Fruit fly (Drosophila melanogaster) whole organism, embryonic: Measurements from ENCODE around the gene CG13634.
A peak's percentile ranks its signal among the peaks of the same experiment; 100 is the strongest.

ENCODE experiments used
- Atf6 ChIP-seq: fragments of 200-800 bp; sonication (Bioruptor generic); IDR thresholded peaks from 2 replicates; pipeline ENCODE4 v1.3.6; 2022; ENCODE audit warnings: missing biosample characterization, missing genetic modification characterization
- Bgb ChIP-seq: fragments of 200-800 bp; sonication (Bioruptor generic); IDR thresholded peaks from 2 replicates; pipeline ENCODE4 v1.3.6; 2022; ENCODE audit warnings: missing biosample characterization, missing genetic modification characterization; ENCODE audit not compliant: partially characterized antibody
- CG10462 ChIP-seq: fragments of 200-800 bp; sonication (Bioruptor generic); optimal IDR thresholded peaks from 2 replicates; lab custom pipeline; 2016; ENCODE audit warnings: missing biosample characterization, missing genetic modification characterization
- CG10959 ChIP-seq: fragments of 200-800 bp; sonication (Bioruptor generic); IDR thresholded peaks from 2 replicates; pipeline ENCODE4 v1.3.6; 2022; ENCODE audit warnings: missing biosample characterization, missing genetic modification characterization
- CG14860 ChIP-seq: fragments of 200-800 bp; sonication (Bioruptor generic); IDR thresholded peaks from 3 replicates; pipeline ENCODE4 v1.3.6; 2022; ENCODE audit warnings: missing biosample characterization, missing genetic modification characterization; ENCODE audit not compliant: partially characterized antibody
- CG1602 ChIP-seq: fragments of 200-800 bp; sonication (Bioruptor generic); optimal IDR thresholded peaks from 3 replicates; lab custom pipeline; 2016; ENCODE audit warnings: missing biosample characterization, missing genetic modification characterization
- CG16813 ChIP-seq: fragments of 200-800 bp; sonication (Bioruptor generic); IDR thresholded peaks from 3 replicates; pipeline ENCODE4 v1.3.6; 2022; ENCODE audit warnings: missing biosample characterization, missing genetic modification characterization; ENCODE audit not compliant: partially characterized antibody
- CG18476 ChIP-seq: fragments of 200-800 bp; sonication (Bioruptor generic); optimal IDR thresholded peaks from 2 replicates; lab custom pipeline; 2016; ENCODE audit warnings: missing biosample characterization, mild to moderate bottlenecking, missing genetic modification characterization
- CG2678 ChIP-seq: fragments of 200-800 bp; sonication (Bioruptor generic); optimal IDR thresholded peaks from 3 replicates; lab custom pipeline; 2019; ENCODE audit warnings: missing biosample characterization, mild to moderate bottlenecking, missing genetic modification characterization, moderate library complexity
- CG31388 ChIP-seq: fragments of 200-800 bp; sonication (Bioruptor generic); optimal IDR thresholded peaks from 2 replicates; lab custom pipeline; 2016; ENCODE audit warnings: missing biosample characterization, missing genetic modification characterization
- CG3726 ChIP-seq: fragments of 200-800 bp; sonication (Bioruptor generic); IDR thresholded peaks from 3 replicates; pipeline ENCODE4, ENCODE4 v1.3.6; 2022; ENCODE audit warnings: missing biosample characterization, missing genetic modification characterization
- CG3847 ChIP-seq: fragments of 200-800 bp; sonication (Bioruptor generic); IDR thresholded peaks from 2 replicates; pipeline ENCODE4 v1.3.6; 2022; ENCODE audit warnings: missing biosample characterization, missing genetic modification characterization
- CG6765 ChIP-seq: fragments of 200-800 bp; sonication (Bioruptor generic); optimal IDR thresholded peaks from 3 replicates; lab custom pipeline; 2017; ENCODE audit warnings: missing biosample characterization, mild to moderate bottlenecking, missing genetic modification characterization
- CG9437 ChIP-seq: fragments of 200-800 bp; sonication (Bioruptor generic); optimal IDR thresholded peaks from 2 replicates; lab custom pipeline; 2018; ENCODE audit warnings: missing biosample characterization, mild to moderate bottlenecking, missing genetic modification characterization
- CrebB ChIP-seq: fragments of 200-800 bp; sonication (Bioruptor generic); optimal IDR thresholded peaks from 3 replicates; lab custom pipeline; 2018; ENCODE audit warnings: missing biosample characterization, mild to moderate bottlenecking, missing genetic modification characterization
- HmgZ ChIP-seq: fragments of 200-800 bp; sonication (Bioruptor generic); optimal IDR thresholded peaks from 2 replicates; lab custom pipeline; 2018; ENCODE audit warnings: missing biosample characterization, mild to moderate bottlenecking, missing genetic modification characterization
- Kr ChIP-seq: fragments of 200-800 bp; sonication (Bioruptor generic); optimal IDR thresholded peaks from 2 replicates; lab custom pipeline; 2017; ENCODE audit warnings: missing biosample characterization, mild to moderate bottlenecking, missing genetic modification characterization
- Mes4 ChIP-seq: fragments of 200-800 bp; sonication (Bioruptor generic); optimal IDR thresholded peaks from 2 replicates; lab custom pipeline; 2016; ENCODE audit warnings: missing biosample characterization, missing genetic modification characterization
- Nf-YB ChIP-seq: fragments of 200-800 bp; sonication (Bioruptor generic); optimal IDR thresholded peaks from 3 replicates; lab custom pipeline; 2019; ENCODE audit warnings: missing biosample characterization, mild to moderate bottlenecking, missing genetic modification characterization, moderate library complexity
- Oli ChIP-seq: fragments of 200-800 bp; sonication (Bioruptor generic); optimal IDR thresholded peaks from 2 replicates; lab custom pipeline; 2018; ENCODE audit warnings: missing biosample characterization, mild to moderate bottlenecking, missing genetic modification characterization, moderate library complexity
- Opbp ChIP-seq: fragments of 200-800 bp; sonication (Bioruptor generic); IDR thresholded peaks from 3 replicates; pipeline ENCODE4 v1.3.6; 2022; ENCODE audit warnings: missing biosample characterization, missing genetic modification characterization; ENCODE audit not compliant: partially characterized antibody
- Scr ChIP-seq: fragments of 200-800 bp; sonication (Bioruptor generic); IDR thresholded peaks from 2 replicates; pipeline ENCODE4 v1.3.6; 2022; ENCODE audit warnings: missing biosample characterization, missing genetic modification characterization; ENCODE audit not compliant: partially characterized antibody
- Taf1 ChIP-seq: fragments of 200-800 bp; sonication (Bioruptor generic); IDR thresholded peaks from 2 replicates; pipeline ENCODE4 v1.3.6; 2022; ENCODE audit warnings: missing biosample characterization, missing genetic modification characterization
- Vsx1 ChIP-seq: fragments of 200-800 bp; sonication (Bioruptor generic); optimal IDR thresholded peaks from 2 replicates; lab custom pipeline; 2017; ENCODE audit warnings: missing biosample characterization, mild to moderate bottlenecking, missing genetic modification characterization, missing genetic modification reagents
- cas ChIP-seq: fragments of 200-800 bp; sonication (Bioruptor generic); IDR thresholded peaks from 2 replicates; pipeline ENCODE4 v1.3.6; 2022; ENCODE audit warnings: missing biosample characterization, missing genetic modification characterization
- corto ChIP-seq: fragments of 200-800 bp; sonication (Bioruptor generic); optimal IDR thresholded peaks from 2 replicates; lab custom pipeline; 2016; ENCODE audit warnings: missing biosample characterization, mild to moderate bottlenecking, missing genetic modification characterization, moderate library complexity
- da ChIP-seq: fragments of 200-800 bp; sonication (Bioruptor generic); optimal IDR thresholded peaks from 2 replicates; lab custom pipeline; 2016; ENCODE audit warnings: missing biosample characterization, missing genetic modification characterization
- dmrt99B ChIP-seq: fragments of 200-800 bp; sonication (Bioruptor generic); optimal IDR thresholded peaks from 2 replicates; lab custom pipeline; 2018; ENCODE audit warnings: missing biosample characterization, mild to moderate bottlenecking, missing genetic modification characterization, moderate library complexity
- ems ChIP-seq: fragments of 200-800 bp; sonication (Bioruptor generic); optimal IDR thresholded peaks from 3 replicates; lab custom pipeline; 2016; ENCODE audit warnings: missing biosample characterization, missing genetic modification characterization
- fd3F ChIP-seq: fragments of 200-800 bp; sonication (Bioruptor generic); optimal IDR thresholded peaks from 2 replicates; lab custom pipeline; 2018; ENCODE audit warnings: missing biosample characterization, mild to moderate bottlenecking, missing genetic modification characterization, moderate library complexity
- fu2 ChIP-seq: fragments of 200-800 bp; sonication (Bioruptor generic); optimal IDR thresholded peaks from 2 replicates; lab custom pipeline; 2016; ENCODE audit warnings: missing biosample characterization, missing genetic modification characterization
- gcm2 ChIP-seq: fragments of 200-800 bp; sonication (Bioruptor generic); optimal IDR thresholded peaks from 2 replicates; lab custom pipeline; 2016; ENCODE audit warnings: missing biosample characterization, missing genetic modification characterization
- gsb-n ChIP-seq: fragments of 200-800 bp; sonication (Bioruptor generic); optimal IDR thresholded peaks from 3 replicates; lab custom pipeline; 2018; ENCODE audit warnings: missing biosample characterization, mild to moderate bottlenecking, missing genetic modification characterization
- jumu ChIP-seq: fragments of 200-800 bp; sonication (Bioruptor generic); optimal IDR thresholded peaks from 3 replicates; lab custom pipeline; 2016; ENCODE audit warnings: missing biosample characterization, missing genetic modification characterization
- kah ChIP-seq: fragments of 200-800 bp; sonication (Bioruptor generic); optimal IDR thresholded peaks from 2 replicates; lab custom pipeline; 2018; ENCODE audit warnings: missing biosample characterization, mild to moderate bottlenecking, missing genetic modification characterization
- kni ChIP-seq: fragments of 200-800 bp; sonication (Bioruptor generic); optimal IDR thresholded peaks from 3 replicates; lab custom pipeline; 2017; ENCODE audit warnings: mild to moderate bottlenecking, missing biosample characterization, missing genetic modification reagents, missing genetic modification characterization
- lov ChIP-seq, 2 experiments: fragments of 200-800 bp in 1 of 2; fragments of >200 bp in 1 of 2; sonication (Bioruptor generic) in 1 of 2; IDR thresholded peaks in 1 of 2; optimal IDR thresholded peaks in 1 of 2; 2 replicates in 1 of 2; 3 replicates in 1 of 2; pipeline versions ENCODE4 v1.3.6 to Lab custom; 2017 to 2022; ENCODE audit warnings: missing biosample characterization in 1 of 2, missing genetic modification characterization in 1 of 2
- luna ChIP-seq: fragments of 200-800 bp; sonication (Bioruptor generic); optimal IDR thresholded peaks from 2 replicates; lab custom pipeline; 2016; ENCODE audit warnings: missing biosample characterization, missing genetic modification characterization
- mam ChIP-seq: fragments of 200-800 bp; sonication (Bioruptor generic); optimal IDR thresholded peaks from 3 replicates; lab custom pipeline; 2016; ENCODE audit warnings: missing biosample characterization, missing genetic modification characterization
- mld ChIP-seq: fragments of 200-800 bp; sonication (Bioruptor generic); IDR thresholded peaks from 3 replicates; pipeline ENCODE4 v1.3.6; 2022; ENCODE audit warnings: missing biosample characterization, missing genetic modification characterization; ENCODE audit not compliant: partially characterized antibody
- pfk ChIP-seq: fragments of 200-800 bp; sonication (Bioruptor generic); optimal IDR thresholded peaks from 2 replicates; lab custom pipeline; 2018; ENCODE audit warnings: missing biosample characterization, mild to moderate bottlenecking, missing genetic modification characterization, moderate library complexity
- scrt ChIP-seq: fragments of 200-800 bp; sonication (Bioruptor generic); optimal IDR thresholded peaks from 2 replicates; lab custom pipeline; 2018; ENCODE audit warnings: missing biosample characterization, mild to moderate bottlenecking, missing genetic modification characterization, moderate library complexity
- sug ChIP-seq: fragments of 200-800 bp; optimal IDR thresholded peaks from 2 replicates; lab custom pipeline; 2019; ENCODE audit warnings: missing biosample characterization, mild to moderate bottlenecking, missing genetic modification characterization, moderate library complexity
- tap ChIP-seq: fragments of 200-800 bp; optimal IDR thresholded peaks from 3 replicates; lab custom pipeline; 2019; ENCODE audit warnings: missing biosample characterization, mild to moderate bottlenecking, missing genetic modification characterization, moderate library complexity
- tna ChIP-seq: fragments of 200-800 bp; sonication (Bioruptor generic); IDR thresholded peaks from 2 replicates; pipeline ENCODE4 v1.3.6; 2022; ENCODE audit warnings: missing biosample characterization, missing genetic modification characterization; ENCODE audit not compliant: partially characterized antibody
- ttk ChIP-seq: fragments of 200-800 bp; sonication (Bioruptor generic); IDR thresholded peaks from 2 replicates; pipeline ENCODE4 v2.1.2; 2022; ENCODE audit warnings: missing biosample characterization, missing genetic modification characterization
- vvl ChIP-seq: fragments of 200-800 bp; sonication (Bioruptor generic); IDR thresholded peaks from 2 replicates; pipeline ENCODE4 v1.3.6; 2022; ENCODE audit warnings: missing biosample characterization, missing genetic modification characterization
- zen ChIP-seq: fragments of 200-800 bp; sonication (Bioruptor generic); optimal IDR thresholded peaks from 3 replicates; lab custom pipeline; 2018; ENCODE audit warnings: missing biosample characterization, mild to moderate bottlenecking, missing genetic modification characterization, moderate library complexity

Gene CG13634

DNA sequence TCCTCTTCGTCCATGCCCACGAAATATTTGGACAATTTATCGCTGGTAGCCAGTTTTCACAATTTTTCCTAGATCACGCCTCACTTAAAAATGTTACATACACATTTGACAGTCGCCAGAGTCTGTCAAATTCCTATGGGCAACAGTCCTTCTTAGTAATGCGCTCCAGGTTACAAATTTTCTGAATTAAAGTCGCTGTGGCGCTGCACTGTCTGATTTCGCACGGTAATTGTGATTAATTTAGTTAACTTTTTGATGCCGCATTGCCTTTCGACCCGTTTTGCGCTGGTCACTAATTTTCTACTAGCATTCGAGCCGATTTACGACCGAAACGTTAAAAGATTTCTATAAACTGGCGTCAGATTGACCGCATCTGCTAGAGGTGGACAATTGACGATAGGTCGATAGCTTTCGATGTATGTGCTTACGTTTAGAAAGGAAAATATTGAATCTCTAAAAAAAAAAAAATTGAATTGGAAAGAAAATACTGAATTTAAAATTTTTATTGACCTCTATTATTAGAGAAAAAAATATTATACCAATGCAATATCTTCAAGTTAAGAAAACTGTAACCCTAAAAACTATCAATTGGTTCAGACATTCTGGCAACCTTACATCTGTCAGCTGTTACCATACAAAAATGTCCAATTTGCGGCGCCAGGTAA is 23.8 kb upstream of the CG13634 start, which contains the start of the genes lili and CG34150 (continued):
- peak; percentile 95 for TF ChIP-seq CG9437 (GFP tag; lab: Kevin White, UChicago)
- peak; percentile 22 for TF ChIP-seq da (GFP tag; lab: Kevin White, UChicago)
- TF ChIP-seq tap (tag; lab: Kevin White, UChicago), result no peak
- 0 out of 3 replicates have a peak, but pooled peaks have one; percentile 31 for TF ChIP-seq CG3726 (GFP tag; lab: Robert Waterston, UW)
- TF ChIP-seq tna (GFP tag; lab: Robert Waterston, UW), result peak; percentile 16; the same call in 1 of the 2 replicates
- TF ChIP-seq cas, result 0 out of 2 replicates have a peak, but pooled peaks have one; percentile 45
- TF ChIP-seq fu2 (GFP tag; lab: Kevin White, UChicago), result peak; percentile 47
- peak; percentile 82 for TF ChIP-seq sug (tag; lab: Kevin White, UChicago)
- TF ChIP-seq Opbp, result peak; percentile 71; the same call in 2 of the 3 replicates
- peak; percentile 70; the same call in 2 of the 3 replicates for TF ChIP-seq CG14860 (GFP tag; lab: Robert Waterston, UW)
- TF ChIP-seq kah, result no peak
- TF ChIP-seq CG3847 (GFP tag; lab: Robert Waterston, UW), result peak; percentile 89
- TF ChIP-seq CG2678, result peak; percentile 81
- peak; percentile 74 for TF ChIP-seq Bgb
- peak; percentile 70 for TF ChIP-seq scrt (GFP tag; lab: Kevin White, UChicago)
- TF ChIP-seq mld (GFP tag; lab: Robert Waterston, UW), result no peak
- TF ChIP-seq CG18476, result peak; percentile 57
- peak; percentile 56 for TF ChIP-seq Mes4
- peak; percentile 10 for TF ChIP-seq CG6765
- peak; percentile 70 for TF ChIP-seq ems (GFP tag; lab: Kevin White, UChicago)
- 0 out of 2 replicates have a peak, but pooled peaks have one; percentile 47 for TF ChIP-seq ttk (GFP tag; lab: Robert Waterston, UW)
- peak; percentile 85 for TF ChIP-seq vvl (GFP tag; lab: Robert Waterston, UW)
- peak; percentile 80 for TF ChIP-seq mam
- TF ChIP-seq Nf-YB (GFP tag; lab: Kevin White, UChicago), result peak; percentile 60
- peak; percentile 67 for TF ChIP-seq fd3F (GFP tag; lab: Kevin White, UChicago)
- no peak for TF ChIP-seq CrebB (tag; lab: Kevin White, UChicago)
- TF ChIP-seq lov (optimal IDR thresholded peaks at IDR 0.05; lab: Kevin White, UChicago), result no peak
- TF ChIP-seq lov (GFP tag; IDR thresholded peaks at IDR 0.05; lab: Robert Waterston, UW), result no peak
- TF ChIP-seq Atf6 (GFP tag; lab: Robert Waterston, UW), result peak; percentile 80; the same call in 1 of the 2 replicates
- TF ChIP-seq kni (GFP tag; lab: Kevin White, UChicago), result peak; percentile 2
- TF ChIP-seq CG1602 (GFP tag; lab: Kevin White, UChicago), result peak; percentile 70
- TF ChIP-seq pfk (GFP tag; lab: Kevin White, UChicago), result no peak
- no peak for TF ChIP-seq corto (GFP tag; lab: Kevin White, UChicago)
- TF ChIP-seq gcm2, result peak; percentile 48
- peak; percentile 77 for TF ChIP-seq Taf1
- TF ChIP-seq CG10462, result peak; percentile 71
- no peak for TF ChIP-seq dmrt99B
- TF ChIP-seq Scr (GFP tag; lab: Robert Waterston, UW), result peak; percentile 84
- TF ChIP-seq CG31388, result peak; percentile 77
- TF ChIP-seq Oli, result peak; percentile 50
- peak; percentile 33 for TF ChIP-seq jumu (GFP tag; lab: Kevin White, UChicago)
- peak; percentile 47 for TF ChIP-seq luna (GFP tag; lab: Kevin White, UChicago)
- TF ChIP-seq Kr, result no peak
- peak; percentile 43 for TF ChIP-seq gsb-n (tag; lab: Kevin White, UChicago)
- no peak for TF ChIP-seq CG10959
- TF ChIP-seq zen, result peak; percentile 54
- peak; percentile 78 for TF ChIP-seq CG16813
- peak; percentile 63 for TF ChIP-seq HmgZ (tag; lab: Kevin White, UChicago)
- no peak for TF ChIP-seq Vsx1 (GFP tag; lab: Kevin White, UChicago)
